Worm (Caenorhabditis elegans) whole organism, late embryonic: ENCODE results near the gene T06E6.10.

ENCODE experiments used
- ceh-31 ChIP-seq: sonication (generic microtip); optimal IDR thresholded peaks from 2 replicates; lab custom pipeline; 2016; ENCODE audit warnings: missing genetic modification characterization, missing compliant biosample characterization
- ets-4 ChIP-seq: sonication (generic microtip); optimal IDR thresholded peaks from 2 replicates; lab custom pipeline; 2016; ENCODE audit warnings: missing genetic modification characterization, missing compliant biosample characterization
- hlh-30 ChIP-seq: sonication (generic microtip); optimal IDR thresholded peaks from 2 replicates; lab custom pipeline; 2017; ENCODE audit warnings: antibody characterized with exemption, missing genetic modification characterization, missing compliant biosample characterization; ENCODE audit not compliant: insufficient read depth
- mec-3 ChIP-seq: sonication (generic microtip); optimal IDR thresholded peaks from 2 replicates; lab custom pipeline; 2016; ENCODE audit warnings: borderline replicate concordance, missing genetic modification characterization, missing compliant biosample characterization
- pqm-1 ChIP-seq: sonication (generic microtip); optimal IDR thresholded peaks from 2 replicates; lab custom pipeline; 2016; ENCODE audit warnings: missing genetic modification characterization, missing compliant biosample characterization
- ref-2 ChIP-seq: sonication (generic microtip); optimal IDR thresholded peaks from 2 replicates; lab custom pipeline; 2016; ENCODE audit warnings: missing genetic modification characterization, missing compliant biosample characterization

- no peak for TF ChIP-seq hlh-30 (tag; lab: Kevin White, UChicago)
- TF ChIP-seq mec-3 (tag; lab: Kevin White, UChicago) = no peak
- TF ChIP-seq ceh-31 (tag; lab: Kevin White, UChicago) = no peak
- no peak for TF ChIP-seq ets-4 (tag; lab: Kevin White, UChicago)
- TF ChIP-seq ref-2 (tag; lab: Kevin White, UChicago) = no peak
- TF ChIP-seq pqm-1 (tag; lab: Kevin White, UChicago) = no peak
Observed at ce11 chrV:15415951-15416350, 2.0 kb upstream of the T06E6.10 start, which contains the start of gene srh-265.
